Fruit fly (Drosophila melanogaster) whole organism, embryonic: ENCODE measurements around the gene tmod.

Source experiments
- Atf3 ChIP-seq: fragments of 200-800 bp; sonication (Bioruptor generic); optimal IDR thresholded peaks from 3 replicates; lab custom pipeline; 2016; ENCODE audit warnings: missing biosample characterization, missing genetic modification characterization
- B-H2 ChIP-seq: fragments of 200-800 bp; sonication (Bioruptor generic); optimal IDR thresholded peaks from 2 replicates; lab custom pipeline; 2018; ENCODE audit warnings: missing biosample characterization, mild to moderate bottlenecking, missing genetic modification characterization
- Blimp-1 ChIP-seq: fragments of 200-800 bp; sonication (Bioruptor generic); optimal IDR thresholded peaks from 3 replicates; lab custom pipeline; 2018; ENCODE audit warnings: missing biosample characterization, missing genetic modification characterization, mild to moderate bottlenecking, moderate library complexity, missing genetic modification reagents
- CG11247 ChIP-seq: fragments of 200-800 bp; sonication (Bioruptor generic); IDR thresholded peaks from 2 replicates; pipeline ENCODE4 v1.3.6; 2022; ENCODE audit warnings: missing biosample characterization, missing genetic modification characterization
- CG12299 ChIP-seq: fragments of 200-800 bp; sonication (Bioruptor generic); optimal IDR thresholded peaks from 2 replicates; lab custom pipeline; 2018; ENCODE audit warnings: missing biosample characterization, mild to moderate bottlenecking, missing genetic modification characterization
- CG13424 ChIP-seq: fragments of 200-800 bp; sonication (Bioruptor generic); optimal IDR thresholded peaks from 2 replicates; lab custom pipeline; 2019; ENCODE audit warnings: missing biosample characterization, mild to moderate bottlenecking, missing genetic modification characterization, moderate library complexity
- CG1603 ChIP-seq: fragments of 200-800 bp; sonication (Bioruptor generic); optimal IDR thresholded peaks from 2 replicates; lab custom pipeline; 2019; ENCODE audit warnings: missing biosample characterization, mild to moderate bottlenecking, missing genetic modification characterization, moderate library complexity
- CG16863 ChIP-seq: fragments of 200-800 bp; sonication (Bioruptor generic); optimal IDR thresholded peaks from 3 replicates; lab custom pipeline; 2016; ENCODE audit warnings: missing biosample characterization, missing genetic modification characterization
- CG17568 ChIP-seq: fragments of 200-800 bp; sonication (Bioruptor generic); optimal IDR thresholded peaks from 2 replicates; lab custom pipeline; 2018; ENCODE audit warnings: missing biosample characterization, mild to moderate bottlenecking, missing genetic modification characterization, moderate library complexity
- CG3163 ChIP-seq: fragments of 200-800 bp; sonication (Bioruptor generic); optimal IDR thresholded peaks from 3 replicates; lab custom pipeline; 2016; ENCODE audit warnings: missing biosample characterization, missing genetic modification characterization
- CG32767 ChIP-seq: fragments of 200-800 bp; sonication (Bioruptor generic); IDR thresholded peaks from 2 replicates; pipeline ENCODE4 v1.3.6; 2022; ENCODE audit warnings: missing biosample characterization, missing genetic modification characterization
- CG3838 ChIP-seq: fragments of 200-800 bp; sonication (Bioruptor generic); optimal IDR thresholded peaks from 3 replicates; lab custom pipeline; 2016; ENCODE audit warnings: missing biosample characterization, missing genetic modification characterization
- CG3847 ChIP-seq: fragments of 200-800 bp; sonication (Bioruptor generic); IDR thresholded peaks from 2 replicates; pipeline ENCODE4 v1.3.6; 2022; ENCODE audit warnings: missing biosample characterization, missing genetic modification characterization
- CG3995 ChIP-seq: fragments of 200-800 bp; sonication (Bioruptor generic); optimal IDR thresholded peaks from 3 replicates; lab custom pipeline; 2016; ENCODE audit warnings: missing biosample characterization, missing genetic modification characterization
- CG42726 ChIP-seq: fragments of 200-800 bp; sonication (Bioruptor generic); IDR thresholded peaks from 2 replicates; pipeline ENCODE4 v1.3.6; 2022; ENCODE audit warnings: missing biosample characterization, missing genetic modification characterization; ENCODE audit not compliant: partially characterized antibody
- CG4424 ChIP-seq: fragments of 200-800 bp; sonication (Bioruptor generic); optimal IDR thresholded peaks from 3 replicates; lab custom pipeline; 2016; ENCODE audit warnings: missing biosample characterization, missing genetic modification characterization
- CG7271 ChIP-seq: fragments of 200-800 bp; sonication (Bioruptor generic); optimal IDR thresholded peaks from 2 replicates; lab custom pipeline; 2018; ENCODE audit warnings: missing biosample characterization, mild to moderate bottlenecking, missing genetic modification characterization, moderate library complexity
- CG7745 ChIP-seq: fragments of 200-800 bp; sonication (Bioruptor generic); optimal IDR thresholded peaks from 2 replicates; lab custom pipeline; 2018; ENCODE audit warnings: missing biosample characterization, mild to moderate bottlenecking, missing genetic modification characterization, moderate library complexity
- CG8290 ChIP-seq, 3 experiments: fragments of 200-800 bp; sonication (Bioruptor generic); optimal IDR thresholded peaks; 2 replicates each; lab custom pipeline; 2016 to 2019; ENCODE audit warnings: missing biosample characterization in 3 of 3, missing genetic modification characterization in 3 of 3, mild to moderate bottlenecking in 2 of 3, moderate library complexity in 1 of 3
- CG9609 ChIP-seq: fragments of 200-800 bp; sonication (Bioruptor generic); optimal IDR thresholded peaks from 3 replicates; lab custom pipeline; 2016; ENCODE audit warnings: missing biosample characterization, missing genetic modification characterization
- CG9727 ChIP-seq: fragments of 200-800 bp; sonication (Bioruptor generic); optimal IDR thresholded peaks from 3 replicates; lab custom pipeline; 2017; ENCODE audit warnings: missing biosample characterization, mild to moderate bottlenecking, missing genetic modification characterization
- CG9817 ChIP-seq: fragments of 200-800 bp; sonication (Bioruptor generic); optimal IDR thresholded peaks from 2 replicates; lab custom pipeline; 2018; ENCODE audit warnings: missing biosample characterization, mild to moderate bottlenecking, missing genetic modification characterization, moderate library complexity
- CG9932 ChIP-seq: fragments of 200-800 bp; sonication (Bioruptor generic); IDR thresholded peaks from 2 replicates; pipeline ENCODE4 v1.3.6; 2022; ENCODE audit warnings: missing biosample characterization, missing genetic modification characterization
- D19B ChIP-seq: fragments of 200-800 bp; sonication (Bioruptor generic); optimal IDR thresholded peaks from 2 replicates; lab custom pipeline; 2017; ENCODE audit warnings: missing biosample characterization, mild to moderate bottlenecking, missing genetic modification characterization
- Dbx ChIP-seq: fragments of 200-800 bp; sonication (Bioruptor generic); IDR thresholded peaks from 3 replicates; pipeline ENCODE4 v1.3.6; 2022; ENCODE audit warnings: missing biosample characterization, missing genetic modification characterization
- Dip2 ChIP-seq: fragments of 200-800 bp; sonication (Bioruptor generic); IDR thresholded peaks from 2 replicates; pipeline ENCODE4 v1.3.6; 2022; ENCODE audit warnings: missing biosample characterization, missing genetic modification characterization
- Dll ChIP-seq: fragments of 200-800 bp; sonication (Bioruptor generic); IDR thresholded peaks from 4 replicates; pipeline ENCODE4 v1.3.6; 2022; ENCODE audit warnings: missing biosample characterization, missing genetic modification characterization; ENCODE audit not compliant: partially characterized antibody
- E2f2 ChIP-seq: fragments of 200-800 bp; sonication (Bioruptor generic); IDR thresholded peaks from 2 replicates; pipeline ENCODE4 v1.3.6; 2022; ENCODE audit warnings: missing biosample characterization, missing genetic modification characterization
- Fer1 ChIP-seq: fragments of 200-800 bp; sonication (Bioruptor generic); optimal IDR thresholded peaks from 2 replicates; lab custom pipeline; 2017; ENCODE audit warnings: missing biosample characterization, mild to moderate bottlenecking, missing genetic modification characterization
- HLH54F ChIP-seq: fragments of 200-800 bp; sonication (Bioruptor generic); optimal IDR thresholded peaks from 3 replicates; lab custom pipeline; 2016; ENCODE audit warnings: missing biosample characterization, missing genetic modification characterization
- Hr3 ChIP-seq: fragments of 200-800 bp; sonication (Bioruptor generic); optimal IDR thresholded peaks from 3 replicates; lab custom pipeline; 2016; ENCODE audit warnings: missing biosample characterization, missing genetic modification characterization
- Ptx1 ChIP-seq: fragments of 200-800 bp; sonication (Bioruptor generic); IDR thresholded peaks from 2 replicates; pipeline ENCODE4 v1.3.6; 2022; ENCODE audit warnings: missing biosample characterization, missing genetic modification characterization
- Xrp1 ChIP-seq: fragments of 200-800 bp; sonication (Bioruptor generic); IDR thresholded peaks from 2 replicates; pipeline ENCODE4 v1.3.6; 2022; ENCODE audit warnings: missing biosample characterization, missing genetic modification characterization
- ab ChIP-seq: fragments of 200-800 bp; sonication (Bioruptor generic); optimal IDR thresholded peaks from 2 replicates; lab custom pipeline; 2016; ENCODE audit warnings: missing biosample characterization, missing genetic modification characterization
- chn ChIP-seq: fragments of 200-800 bp; sonication (Bioruptor generic); optimal IDR thresholded peaks from 2 replicates; lab custom pipeline; 2016; ENCODE audit warnings: missing biosample characterization, missing genetic modification characterization
- danr ChIP-seq: fragments of 200-800 bp; sonication (Bioruptor generic); IDR thresholded peaks from 2 replicates; pipeline ENCODE4 v1.3.6; 2022; ENCODE audit warnings: missing biosample characterization, missing genetic modification characterization
- dmrt99B ChIP-seq: fragments of 200-800 bp; sonication (Bioruptor generic); optimal IDR thresholded peaks from 2 replicates; lab custom pipeline; 2018; ENCODE audit warnings: missing biosample characterization, mild to moderate bottlenecking, missing genetic modification characterization, moderate library complexity
- dysf ChIP-seq: fragments of 200-800 bp; sonication (Bioruptor generic); IDR thresholded peaks from 3 replicates; pipeline ENCODE4 v1.3.6; 2022; ENCODE audit warnings: missing biosample characterization, missing genetic modification characterization
- eve ChIP-seq, 2 experiments: fragments of >200 bp; optimal IDR thresholded peaks; 2 replicates each; lab custom pipeline; 2017; ENCODE audit warnings: missing biosample characterization in 2 of 2, missing genetic modification characterization in 2 of 2
- fd96Cb ChIP-seq: fragments of 200-800 bp; sonication (Bioruptor generic); optimal IDR thresholded peaks from 2 replicates; lab custom pipeline; 2018; ENCODE audit warnings: missing biosample characterization, mild to moderate bottlenecking, missing genetic modification characterization, moderate library complexity
- kah ChIP-seq: fragments of 200-800 bp; sonication (Bioruptor generic); optimal IDR thresholded peaks from 2 replicates; lab custom pipeline; 2018; ENCODE audit warnings: missing biosample characterization, mild to moderate bottlenecking, missing genetic modification characterization
- knrl ChIP-seq: fragments of 200-800 bp; sonication (Bioruptor generic); IDR thresholded peaks from 3 replicates; pipeline ENCODE4 v1.3.6; 2022; ENCODE audit warnings: missing biosample characterization, missing genetic modification characterization; ENCODE audit not compliant: partially characterized antibody
- lbe ChIP-seq: fragments of 200-800 bp; sonication (Bioruptor generic); optimal IDR thresholded peaks from 2 replicates; lab custom pipeline; 2016; ENCODE audit warnings: missing biosample characterization, mild to moderate bottlenecking, missing genetic modification characterization
- otp ChIP-seq: fragments of 200-800 bp; sonication (Bioruptor generic); IDR thresholded peaks from 3 replicates; pipeline ENCODE4, ENCODE4 v1.3.6; 2022; ENCODE audit warnings: missing biosample characterization, missing genetic modification characterization
- peb ChIP-seq: fragments of 200-800 bp; sonication (Bioruptor generic); IDR thresholded peaks from 2 replicates; pipeline ENCODE4 v1.3.6; 2022; ENCODE audit warnings: missing biosample characterization, missing genetic modification characterization
- sens-2 ChIP-seq: fragments of 200-800 bp; sonication (Bioruptor generic); IDR thresholded peaks from 2 replicates; pipeline ENCODE4 v1.3.6; 2022; ENCODE audit warnings: missing biosample characterization, missing genetic modification characterization
- tna ChIP-seq: fragments of 200-800 bp; sonication (Bioruptor generic); IDR thresholded peaks from 2 replicates; pipeline ENCODE4 v1.3.6; 2022; ENCODE audit warnings: missing biosample characterization, missing genetic modification characterization; ENCODE audit not compliant: partially characterized antibody
- ttk ChIP-seq: fragments of 200-800 bp; sonication (Bioruptor generic); IDR thresholded peaks from 2 replicates; pipeline ENCODE4 v2.1.2; 2022; ENCODE audit warnings: missing biosample characterization, missing genetic modification characterization
- vvl ChIP-seq: fragments of 200-800 bp; sonication (Bioruptor generic); IDR thresholded peaks from 2 replicates; pipeline ENCODE4 v1.3.6; 2022; ENCODE audit warnings: missing biosample characterization, missing genetic modification characterization
- zf30C ChIP-seq: fragments of 200-800 bp; sonication (Bioruptor generic); optimal IDR thresholded peaks from 3 replicates; lab custom pipeline; 2018; ENCODE audit warnings: missing biosample characterization, mild to moderate bottlenecking, missing genetic modification characterization

tmod gene

DNA sequence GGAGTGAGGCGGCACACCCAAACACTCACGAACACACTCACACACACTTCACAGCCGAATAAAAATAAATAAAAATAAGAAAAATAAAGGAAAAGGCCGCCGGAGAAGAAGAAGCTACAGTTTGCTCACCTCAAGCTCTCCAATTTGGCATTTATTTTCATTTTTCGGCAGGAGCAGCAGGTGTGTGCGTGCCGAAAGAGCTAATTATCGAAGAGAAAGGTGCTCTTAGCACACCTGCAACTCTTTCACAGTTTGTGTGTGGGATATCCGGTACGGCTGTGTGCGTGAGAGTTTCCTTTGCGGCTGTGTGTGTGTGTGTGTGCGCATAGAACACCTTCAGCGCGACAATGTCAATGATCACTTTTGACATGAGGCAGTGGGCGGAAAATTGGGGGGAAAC is 12.6 kb downstream of the tmod start (continued):
- TF ChIP-seq chn (no peak), CG11247 (0 out of 2 replicates have a peak, but pooled peaks have one; percentile 32), zf30C (no peak), CG16863 (GFP tag; lab: Kevin White, UChicago) (no peak), CG3163 (peak; percentile 63), peb (GFP tag; lab: Robert Waterston, UW) (no peak), CG3995 (GFP tag; lab: Kevin White, UChicago) (no peak), CG42726 (GFP tag; lab: Robert Waterston, UW) (no peak), CG9817 (tag; lab: Kevin White, UChicago) (no peak), Hr3 (GFP tag; lab: Kevin White, UChicago) (no peak), D19B (GFP tag; lab: Kevin White, UChicago) (no peak), Atf3 (GFP tag; lab: Kevin White, UChicago) (no peak), CG9609 (GFP tag; lab: Kevin White, UChicago) (no peak), CG13424 (tag; lab: Kevin White, UChicago) (no peak), lbe (GFP tag; lab: Kevin White, UChicago) (no peak), Xrp1 (no peak), CG9932 (GFP tag; lab: Robert Waterston, UW) (no peak), otp (GFP tag; lab: Robert Waterston, UW) (no peak)
- TF ChIP-seq, all 482 proteins: peak for 8

DNA sequence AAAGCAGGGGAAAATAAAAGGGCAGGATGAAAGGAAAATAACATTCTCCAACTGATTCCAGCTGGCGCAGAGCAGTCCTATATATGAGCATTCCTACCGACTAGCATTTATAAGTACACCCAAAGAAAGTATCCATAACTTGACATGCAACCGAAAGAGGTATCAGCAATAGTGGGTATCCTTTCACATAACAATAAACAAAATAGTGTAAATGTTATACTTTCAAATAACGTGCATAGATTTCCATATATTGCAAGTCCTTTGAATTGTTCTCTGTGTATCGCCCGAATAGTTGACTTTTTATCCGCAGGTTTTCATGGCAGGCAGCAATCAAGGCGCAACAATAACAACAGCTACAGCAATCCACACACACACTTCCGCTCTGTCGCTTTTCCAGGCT is 17.6 kb downstream of the tmod start:
- TF ChIP-seq eve (GFP tag; optimal IDR thresholded peaks at IDR 0.05; lab: Kevin White, UChicago) (no peak), tna (GFP tag; lab: Robert Waterston, UW) (no peak), CG3838 (GFP tag; lab: Kevin White, UChicago) (no peak), B-H2 (GFP tag; lab: Kevin White, UChicago) (no peak), CG1603 (peak; percentile 25), CG4424 (GFP tag; lab: Kevin White, UChicago) (no peak), E2f2 (GFP tag; lab: Robert Waterston, UW) (no peak), dysf (GFP tag; lab: Robert Waterston, UW) (peak; percentile 47; the same call in 1 of the 3 replicates), Dll (no peak), Dip2 (GFP tag; lab: Robert Waterston, UW) (no peak), ttk (GFP tag; lab: Robert Waterston, UW) (no peak), CG8290 (GFP tag; optimal IDR thresholded peaks at IDR 0.05; lab: Kevin White, UChicago) (no peak), CG8290 (tag; optimal IDR thresholded peaks at IDR 0.05; lab: Kevin White, UChicago) (peak in 1 of 2 experiments; percentile 54), Blimp-1 (no peak), CG7271 (tag; lab: Kevin White, UChicago) (no peak), CG12299 (tag; lab: Kevin White, UChicago) (no peak), Fer1 (GFP tag; lab: Kevin White, UChicago) (peak; percentile 48), CG7745 (no peak), HLH54F (peak; percentile 1), dmrt99B (peak; percentile 38), CG32767 (no peak), CG9727 (GFP tag; lab: Kevin White, UChicago) (no peak), kah (GFP tag; lab: Kevin White, UChicago) (no peak), Ptx1 (GFP tag; lab: Robert Waterston, UW) (0 out of 2 replicates have a peak, but pooled peaks have one; percentile 13), vvl (GFP tag; lab: Robert Waterston, UW) (no peak), danr (no peak), ab (GFP tag; lab: Kevin White, UChicago) (no peak), fd96Cb (tag; lab: Kevin White, UChicago) (no peak), CG3847 (GFP tag; lab: Robert Waterston, UW) (0 out of 2 replicates have a peak, but pooled peaks have one; percentile 20), knrl (no peak), CG11247 (no peak), sens-2 (GFP tag; lab: Robert Waterston, UW) (no peak), CG9932 (GFP tag; lab: Robert Waterston, UW) (peak; percentile 27), Dbx (GFP tag; lab: Robert Waterston, UW) (peak; percentile 37; the same call in 1 of the 3 replicates), CG17568 (GFP tag; lab: Kevin White, UChicago) (no peak)
